Fruit fly (Drosophila melanogaster) whole organism, embryonic: ENCODE results near the gene awd.
A peak's percentile ranks its signal among the peaks of the same experiment; 100 is the strongest.

ENCODE experiments used
- Bgb ChIP-seq: fragments of 200-800 bp; sonication (Bioruptor generic); IDR thresholded peaks from 2 replicates; pipeline ENCODE4 v1.3.6; 2022; ENCODE audit warnings: missing biosample characterization, missing genetic modification characterization; ENCODE audit not compliant: partially characterized antibody
- CG10366 ChIP-seq: fragments of 200-800 bp; sonication (Bioruptor generic); IDR thresholded peaks from 2 replicates; pipeline ENCODE4 v1.3.6; 2022; ENCODE audit warnings: missing biosample characterization, missing genetic modification characterization
- CG11398 ChIP-seq: fragments of 200-800 bp; sonication (Bioruptor generic); optimal IDR thresholded peaks from 2 replicates; lab custom pipeline; 2016; ENCODE audit warnings: missing biosample characterization, missing genetic modification characterization
- CG11560 ChIP-seq: fragments of 200-800 bp; sonication (Bioruptor generic); IDR thresholded peaks from 3 replicates; pipeline ENCODE4 v1.3.6; 2022; ENCODE audit warnings: missing biosample characterization, missing genetic modification characterization
- CG15514 ChIP-seq: fragments of 200-800 bp; sonication (Bioruptor generic); optimal IDR thresholded peaks from 3 replicates; lab custom pipeline; 2017; ENCODE audit warnings: missing biosample characterization, missing genetic modification characterization, mild to moderate bottlenecking, moderate library complexity, missing genetic modification reagents
- CG1603 ChIP-seq: fragments of 200-800 bp; sonication (Bioruptor generic); optimal IDR thresholded peaks from 2 replicates; lab custom pipeline; 2019; ENCODE audit warnings: missing biosample characterization, mild to moderate bottlenecking, missing genetic modification characterization, moderate library complexity
- CG16779 ChIP-seq: fragments of 200-800 bp; sonication (Bioruptor generic); IDR thresholded peaks from 2 replicates; pipeline ENCODE4 v1.3.6; 2022; ENCODE audit warnings: missing biosample characterization, missing genetic modification characterization
- CG30020 ChIP-seq: fragments of 200-800 bp; optimal IDR thresholded peaks from 2 replicates; lab custom pipeline; 2019; ENCODE audit warnings: missing biosample characterization, mild to moderate bottlenecking, missing genetic modification characterization, moderate library complexity
- CG3065 ChIP-seq: fragments of 200-800 bp; sonication (Bioruptor generic); optimal IDR thresholded peaks from 2 replicates; lab custom pipeline; 2016; ENCODE audit warnings: missing biosample characterization, missing genetic modification characterization
- CG31365 ChIP-seq: fragments of 200-800 bp; sonication (Bioruptor generic); optimal IDR thresholded peaks from 2 replicates; lab custom pipeline; 2018; ENCODE audit warnings: missing biosample characterization, mild to moderate bottlenecking, missing genetic modification characterization
- CG3407 ChIP-seq: fragments of 200-800 bp; sonication (Bioruptor generic); optimal IDR thresholded peaks from 2 replicates; lab custom pipeline; 2018; ENCODE audit warnings: missing biosample characterization, mild to moderate bottlenecking, missing genetic modification characterization
- CG34224 ChIP-seq: fragments of 200-800 bp; sonication (Bioruptor generic); IDR thresholded peaks from 3 replicates; pipeline ENCODE4 v1.3.6; 2022; ENCODE audit warnings: missing biosample characterization, missing genetic modification characterization; ENCODE audit not compliant: partially characterized antibody
- CG4617 ChIP-seq: fragments of 200-800 bp; sonication (Bioruptor generic); optimal IDR thresholded peaks from 3 replicates; lab custom pipeline; 2016; ENCODE audit warnings: missing biosample characterization, missing genetic modification characterization, borderline replicate concordance
- CG7963 ChIP-seq: fragments of 200-800 bp; sonication (Bioruptor generic); IDR thresholded peaks from 3 replicates; pipeline ENCODE4 v1.3.6; 2022; ENCODE audit warnings: missing biosample characterization, missing genetic modification characterization; ENCODE audit not compliant: partially characterized antibody
- CG8944 ChIP-seq: fragments of 200-800 bp; sonication (Bioruptor generic); optimal IDR thresholded peaks from 3 replicates; lab custom pipeline; 2016; ENCODE audit warnings: missing biosample characterization, missing genetic modification characterization
- CG9797 ChIP-seq: fragments of 200-800 bp; sonication (Bioruptor generic); optimal IDR thresholded peaks from 3 replicates; lab custom pipeline; 2018; ENCODE audit warnings: missing biosample characterization, mild to moderate bottlenecking, missing genetic modification characterization
- Camta ChIP-seq: fragments of 200-800 bp; sonication (Bioruptor generic); optimal IDR thresholded peaks from 2 replicates; lab custom pipeline; 2016; ENCODE audit warnings: missing biosample characterization, missing genetic modification characterization
- Deaf1 ChIP-seq: fragments of 200-800 bp; optimal IDR thresholded peaks from 3 replicates; lab custom pipeline; 2019; ENCODE audit warnings: missing biosample characterization, mild to moderate bottlenecking, missing genetic modification characterization, moderate library complexity
- Dfd ChIP-seq, 2 experiments: fragments of >200 bp; optimal IDR thresholded peaks; 2 replicates each; lab custom pipeline; 2017; ENCODE audit warnings: missing biosample characterization in 2 of 2, missing genetic modification characterization in 2 of 2
- Dp ChIP-seq: fragments of 200-800 bp; sonication (Bioruptor generic); optimal IDR thresholded peaks from 2 replicates; lab custom pipeline; 2018; ENCODE audit warnings: missing biosample characterization, mild to moderate bottlenecking, missing genetic modification characterization, moderate library complexity
- Ets97D ChIP-seq: fragments of 200-800 bp; sonication (Bioruptor generic); optimal IDR thresholded peaks from 3 replicates; lab custom pipeline; 2016; ENCODE audit warnings: missing biosample characterization, missing genetic modification characterization
- HLH54F ChIP-seq: fragments of 200-800 bp; sonication (Bioruptor generic); optimal IDR thresholded peaks from 3 replicates; lab custom pipeline; 2016; ENCODE audit warnings: missing biosample characterization, missing genetic modification characterization
- Hr3 ChIP-seq: fragments of 200-800 bp; sonication (Bioruptor generic); optimal IDR thresholded peaks from 3 replicates; lab custom pipeline; 2016; ENCODE audit warnings: missing biosample characterization, missing genetic modification characterization
- Lhr ChIP-seq: fragments of 200-800 bp; sonication (Bioruptor generic); optimal IDR thresholded peaks from 3 replicates; lab custom pipeline; 2017; ENCODE audit warnings: mild to moderate bottlenecking, missing biosample characterization, missing genetic modification reagents, missing genetic modification characterization
- MBD-R2 ChIP-seq: fragments of 200-800 bp; sonication (Bioruptor generic); IDR thresholded peaks from 2 replicates; pipeline ENCODE4 v1.3.6; 2022; ENCODE audit warnings: missing biosample characterization, missing genetic modification characterization
- Max ChIP-seq: fragments of 200-800 bp; sonication (Bioruptor generic); optimal IDR thresholded peaks from 2 replicates; lab custom pipeline; 2016; ENCODE audit warnings: missing biosample characterization, mild to moderate bottlenecking, missing genetic modification characterization
- Myb ChIP-seq: fragments of 200-800 bp; sonication (Bioruptor generic); optimal IDR thresholded peaks from 2 replicates; lab custom pipeline; 2016; ENCODE audit warnings: missing biosample characterization, missing genetic modification characterization
- NC2α ChIP-seq: fragments of 200-800 bp; sonication (Bioruptor generic); optimal IDR thresholded peaks from 2 replicates; lab custom pipeline; 2016; ENCODE audit warnings: missing biosample characterization, missing genetic modification characterization
- Opbp ChIP-seq: fragments of 200-800 bp; sonication (Bioruptor generic); IDR thresholded peaks from 3 replicates; pipeline ENCODE4 v1.3.6; 2022; ENCODE audit warnings: missing biosample characterization, missing genetic modification characterization; ENCODE audit not compliant: partially characterized antibody
- Poxn ChIP-seq: fragments of 200-800 bp; sonication (Bioruptor generic); IDR thresholded peaks from 2 replicates; pipeline ENCODE4 v1.3.6; 2022; ENCODE audit warnings: missing biosample characterization, missing genetic modification characterization
- Ptx1 ChIP-seq: fragments of 200-800 bp; sonication (Bioruptor generic); IDR thresholded peaks from 2 replicates; pipeline ENCODE4 v1.3.6; 2022; ENCODE audit warnings: missing biosample characterization, missing genetic modification characterization
- Scr ChIP-seq: fragments of 200-800 bp; sonication (Bioruptor generic); IDR thresholded peaks from 2 replicates; pipeline ENCODE4 v1.3.6; 2022; ENCODE audit warnings: missing biosample characterization, missing genetic modification characterization; ENCODE audit not compliant: partially characterized antibody
- Tbp ChIP-seq: fragments of >200 bp; optimal IDR thresholded peaks from 2 replicates; lab custom pipeline; 2018; ENCODE audit warnings: missing biosample characterization, missing genetic modification characterization
- ap ChIP-seq: fragments of 200-800 bp; sonication (Bioruptor generic); IDR thresholded peaks from 2 replicates; pipeline ENCODE4 v1.3.6; 2022; ENCODE audit warnings: missing biosample characterization, missing genetic modification characterization
- az2 ChIP-seq: fragments of 200-800 bp; sonication (Bioruptor generic); optimal IDR thresholded peaks from 3 replicates; lab custom pipeline; 2016; ENCODE audit warnings: missing biosample characterization, missing genetic modification characterization
- bab2 ChIP-seq: fragments of 200-800 bp; sonication (Bioruptor generic); optimal IDR thresholded peaks from 2 replicates; lab custom pipeline; 2016; ENCODE audit warnings: missing biosample characterization, missing genetic modification characterization
- bowl ChIP-seq: fragments of 200-800 bp; sonication (Bioruptor generic); IDR thresholded peaks from 2 replicates; pipeline ENCODE4 v1.3.6; 2022; ENCODE audit warnings: missing biosample characterization, missing genetic modification characterization
- cad ChIP-seq: fragments of >200 bp; optimal IDR thresholded peaks from 2 replicates; lab custom pipeline; 2017; ENCODE audit warnings: missing biosample characterization, missing genetic modification characterization
- hbn ChIP-seq: fragments of 200-800 bp; sonication (Bioruptor generic); IDR thresholded peaks from 2 replicates; pipeline ENCODE4 v1.3.6; 2022; ENCODE audit warnings: missing biosample characterization, missing genetic modification characterization; ENCODE audit not compliant: partially characterized antibody
- knrl ChIP-seq: fragments of 200-800 bp; sonication (Bioruptor generic); IDR thresholded peaks from 3 replicates; pipeline ENCODE4 v1.3.6; 2022; ENCODE audit warnings: missing biosample characterization, missing genetic modification characterization; ENCODE audit not compliant: partially characterized antibody
- lbe ChIP-seq: fragments of 200-800 bp; sonication (Bioruptor generic); optimal IDR thresholded peaks from 2 replicates; lab custom pipeline; 2016; ENCODE audit warnings: missing biosample characterization, mild to moderate bottlenecking, missing genetic modification characterization
- lilli ChIP-seq: fragments of 200-800 bp; sonication (Bioruptor generic); optimal IDR thresholded peaks from 3 replicates; lab custom pipeline; 2016; ENCODE audit warnings: missing biosample characterization, missing genetic modification characterization
- nom ChIP-seq: fragments of 200-800 bp; sonication (Bioruptor generic); optimal IDR thresholded peaks from 2 replicates; lab custom pipeline; 2017; ENCODE audit warnings: missing biosample characterization, missing genetic modification characterization, mild to moderate bottlenecking, moderate library complexity, missing genetic modification reagents
- p53 ChIP-seq: fragments of 200-800 bp; sonication (Bioruptor generic); optimal IDR thresholded peaks from 2 replicates; lab custom pipeline; 2016; ENCODE audit warnings: missing biosample characterization, missing genetic modification characterization
- scrt ChIP-seq: fragments of 200-800 bp; sonication (Bioruptor generic); optimal IDR thresholded peaks from 2 replicates; lab custom pipeline; 2018; ENCODE audit warnings: missing biosample characterization, mild to moderate bottlenecking, missing genetic modification characterization, moderate library complexity
- shn ChIP-seq: fragments of 200-800 bp; sonication (Bioruptor generic); optimal IDR thresholded peaks from 3 replicates; lab custom pipeline; 2016; ENCODE audit warnings: missing biosample characterization, missing genetic modification characterization
- sug ChIP-seq: fragments of 200-800 bp; optimal IDR thresholded peaks from 2 replicates; lab custom pipeline; 2019; ENCODE audit warnings: missing biosample characterization, mild to moderate bottlenecking, missing genetic modification characterization, moderate library complexity
- tgo ChIP-seq: fragments of 200-800 bp; sonication (Bioruptor generic); IDR thresholded peaks from 3 replicates; pipeline ENCODE4 v1.3.6; 2022; ENCODE audit warnings: missing biosample characterization, missing genetic modification characterization

The awd gene

dm6 chr3R:31738060-31738619, 7.7 kb downstream of the awd start, which contains the start of gene eEF1alpha2 (continued):
- TF ChIP-seq CG30020 (tag; lab: Kevin White, UChicago) (peak; percentile 55), Scr (GFP tag; lab: Robert Waterston, UW) (peak; percentile 53), knrl (GFP tag; lab: Robert Waterston, UW) (peak; percentile 43; the same call in 2 of the 3 replicates), CG15514 (peak; percentile 98), Dfd (GFP tag; optimal IDR thresholded peaks at IDR 0.05; lab: Kevin White, UChicago) (no peak)

dm6 chr3R:31736776-31737175, 9.1 kb downstream of the awd start, which contains the start of the genes CstF50 and CG11563:
CstF50 (minus strand) TSS chr3R:31736963.
CG11563 (plus strand) TSS chr3R:31737035.
- TF ChIP-seq shn = no peak
- TF ChIP-seq az2 (GFP tag; lab: Kevin White, UChicago) = no peak
- TF ChIP-seq Bgb = peak; percentile 28; the same call in 1 of the 2 replicates
- TF ChIP-seq CG1603 (tag; lab: Kevin White, UChicago) = peak; percentile 49
- TF ChIP-seq Ptx1 (GFP tag; lab: Robert Waterston, UW) = no peak
- TF ChIP-seq HLH54F (GFP tag; lab: Kevin White, UChicago) = no peak
- TF ChIP-seq CG10366 (GFP tag; lab: Robert Waterston, UW) = no peak
- TF ChIP-seq CG4617 = no peak
- TF ChIP-seq Tbp = no peak
- peak; percentile 40 for TF ChIP-seq Dp (GFP tag; lab: Kevin White, UChicago)
- no peak for TF ChIP-seq tgo
- peak; percentile 49; the same call in 2 of the 3 replicates for TF ChIP-seq CG34224 (GFP tag; lab: Robert Waterston, UW)
- no peak for TF ChIP-seq sug (tag; lab: Kevin White, UChicago)
- TF ChIP-seq CG3407 (GFP tag; lab: Kevin White, UChicago) = no peak
- TF ChIP-seq CG11560 = no peak
- TF ChIP-seq hbn (GFP tag; lab: Robert Waterston, UW) = 0 out of 2 replicates have a peak, but pooled peaks have one; percentile 33
- no peak for TF ChIP-seq ap (GFP tag; lab: Robert Waterston, UW)
- TF ChIP-seq p53 = no peak
- TF ChIP-seq lbe = no peak
- TF ChIP-seq CG16779 (GFP tag; lab: Robert Waterston, UW) = no peak
- peak; percentile 48 for TF ChIP-seq Ets97D (GFP tag; lab: Kevin White, UChicago)
- no peak for TF ChIP-seq CG7963 (GFP tag; lab: Robert Waterston, UW)
- TF ChIP-seq knrl (GFP tag; lab: Robert Waterston, UW) = no peak
- no peak for TF ChIP-seq CG31365 (tag; lab: Kevin White, UChicago)
- peak; percentile 84 for TF ChIP-seq CG9797
- no peak for TF ChIP-seq Poxn
- TF ChIP-seq nom (GFP tag; lab: Kevin White, UChicago) = no peak
- TF ChIP-seq CG11398 (GFP tag; lab: Kevin White, UChicago) = no peak
- TF ChIP-seq Myb (GFP tag; lab: Kevin White, UChicago) = no peak
- TF ChIP-seq scrt = no peak
- no peak for TF ChIP-seq NC2α (GFP tag; lab: Kevin White, UChicago)
- TF ChIP-seq MBD-R2 = peak; percentile 80
- TF ChIP-seq Lhr (GFP tag; lab: Kevin White, UChicago) = no peak
- TF ChIP-seq Hr3 (GFP tag; lab: Kevin White, UChicago) = no peak
- peak; percentile 62; the same call in 1 of the 3 replicates for TF ChIP-seq Opbp
- TF ChIP-seq CG3065 (GFP tag; lab: Kevin White, UChicago) = no peak
- no peak for TF ChIP-seq Camta (GFP tag; lab: Kevin White, UChicago)
- TF ChIP-seq Max (GFP tag; lab: Kevin White, UChicago) = peak; percentile 72
- TF ChIP-seq bab2 (GFP tag; lab: Kevin White, UChicago) = no peak
- TF ChIP-seq CG8944 (GFP tag; lab: Kevin White, UChicago) = no peak
- TF ChIP-seq Deaf1 (tag; lab: Kevin White, UChicago) = no peak
- TF ChIP-seq cad (GFP tag; lab: Kevin White, UChicago) = no peak
- TF ChIP-seq bowl (GFP tag; lab: Robert Waterston, UW) = no peak
- TF ChIP-seq lilli (GFP tag; lab: Kevin White, UChicago) = no peak
